Fruit fly (Drosophila melanogaster): Measurements from ENCODE around the gene AsnS.
A peak's percentile ranks its signal among the peaks of the same experiment; 100 is the strongest.

AsnS gene

DNA sequence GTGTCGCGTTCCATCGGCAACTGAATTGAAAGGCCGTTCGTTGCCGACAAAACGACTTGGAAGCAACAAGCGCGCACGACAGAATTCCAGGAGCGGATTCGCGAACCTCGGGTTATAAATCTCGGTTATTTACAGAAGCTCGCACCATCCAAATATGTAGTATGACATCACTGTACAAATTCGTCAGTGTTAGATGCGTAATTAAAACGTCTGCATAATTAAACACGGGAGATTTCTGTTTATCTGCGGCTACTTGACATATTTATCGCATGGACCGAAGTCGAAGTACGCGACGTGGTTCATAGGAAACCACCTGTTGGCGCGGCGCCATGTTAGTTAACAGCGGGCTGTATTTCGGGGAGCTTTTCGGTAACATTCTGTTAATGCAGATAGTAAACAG, 1.0 kb upstream of the AsnS start, which contains the start of gene Ac78C (continued):
- TF ChIP-seq danr (GFP tag; IDR thresholded peaks at IDR 0.05): peak; percentile 69
- peak; percentile 78 for TF ChIP-seq H15 (GFP tag; IDR thresholded peaks at IDR 0.05)
- TF ChIP-seq CG16863 (GFP tag; optimal IDR thresholded peaks at IDR 0.05): peak; percentile 83
- peak; percentile 90 for TF ChIP-seq ERR (GFP tag; optimal IDR thresholded peaks at IDR 0.05)
- TF ChIP-seq CG13624 (GFP tag; optimal IDR thresholded peaks at IDR 0.05): peak; percentile 96
- TF ChIP-seq CG13775 (GFP tag; optimal IDR thresholded peaks at IDR 0.05): peak; percentile 51
- TF ChIP-seq CrebB (tag; optimal IDR thresholded peaks at IDR 0.05): peak; percentile 93
- peak; percentile 96 for TF ChIP-seq HmgZ (tag; optimal IDR thresholded peaks at IDR 0.05)
- TF ChIP-seq nerfin-1 (tag; optimal IDR thresholded peaks at IDR 0.05): no peak
- TF ChIP-seq dati (GFP tag; IDR thresholded peaks at IDR 0.05): no peak
- peak; percentile 65 for TF ChIP-seq HmgD (GFP tag; optimal IDR thresholded peaks at IDR 0.05)
- peak; percentile 79 for TF ChIP-seq bcd (GFP tag; optimal IDR thresholded peaks at IDR 0.05)
- peak; percentile 54 for TF ChIP-seq CG30431 (GFP tag; optimal IDR thresholded peaks at IDR 0.05)
- TF ChIP-seq CG11456 (GFP tag; IDR thresholded peaks at IDR 0.05): peak; percentile 92
- TF ChIP-seq CG1529 (GFP tag; optimal IDR thresholded peaks at IDR 0.05): peak; percentile 46
- TF ChIP-seq Dp (GFP tag; optimal IDR thresholded peaks at IDR 0.05): peak; percentile 6
- TF ChIP-seq bab2 (GFP tag; optimal IDR thresholded peaks at IDR 0.05): peak; percentile 90
- TF ChIP-seq CG13424 (tag; optimal IDR thresholded peaks at IDR 0.05): peak; percentile 87
- peak; percentile 90 for TF ChIP-seq Ada2b (GFP tag; IDR thresholded peaks at IDR 0.05)
- TF ChIP-seq Mes4 (GFP tag; optimal IDR thresholded peaks at IDR 0.05): peak; percentile 53
- peak; percentile 87 for TF ChIP-seq ash1 (GFP tag; optimal IDR thresholded peaks at IDR 0.05)
- peak; percentile 57; the same call in 1 of the 3 replicates for TF ChIP-seq CG17361 (GFP tag; IDR thresholded peaks at IDR 0.05)
- TF ChIP-seq CG18619 (GFP tag; optimal IDR thresholded peaks at IDR 0.05): peak; percentile 77
- no peak for TF ChIP-seq hth (optimal IDR thresholded peaks at IDR 0.05)
- peak; percentile 67; the same call in 1 of the 2 replicates for TF ChIP-seq CG4404 (GFP tag; IDR thresholded peaks at IDR 0.05)
- TF ChIP-seq Antp (GFP tag; optimal IDR thresholded peaks at IDR 0.05): peak; percentile 95
- TF ChIP-seq dysf (GFP tag; IDR thresholded peaks at IDR 0.05): peak; percentile 92
- TF ChIP-seq Hmx (GFP tag; optimal IDR thresholded peaks at IDR 0.05): peak; percentile 46
- peak; percentile 59; the same call in 2 of the 3 replicates for TF ChIP-seq Opbp (GFP tag; IDR thresholded peaks at IDR 0.05; ENCODE audit: partially characterized antibody)
- no peak for TF ChIP-seq Stat92E (GFP tag; optimal IDR thresholded peaks at IDR 0.05)
- peak; percentile 79 for TF ChIP-seq Atf-2 (GFP tag; optimal IDR thresholded peaks at IDR 0.05)
- peak; percentile 86 for TF ChIP-seq CG1233 (GFP tag; optimal IDR thresholded peaks at IDR 0.05)
- TF ChIP-seq CG13123 (GFP tag; optimal IDR thresholded peaks at IDR 0.05): peak; percentile 47
- no peak for TF ChIP-seq Trl (optimal IDR thresholded peaks at IDR 0.05)
- peak; percentile 89 for TF ChIP-seq Trl (GFP tag; optimal IDR thresholded peaks at IDR 0.05)
- TF ChIP-seq CG7963 (GFP tag; IDR thresholded peaks at IDR 0.05; ENCODE audit: partially characterized antibody): no peak
- no peak for TF ChIP-seq CG10267 (tag; optimal IDR thresholded peaks at IDR 0.05)
- TF ChIP-seq CG2116 (GFP tag; optimal IDR thresholded peaks at IDR 0.05): no peak
- TF ChIP-seq dmrt99B (tag; optimal IDR thresholded peaks at IDR 0.05): peak; percentile 84
- TF ChIP-seq CG43689 (GFP tag; IDR thresholded peaks at IDR 0.05): no peak
- TF ChIP-seq CG8924 (tag; optimal IDR thresholded peaks at IDR 0.05): no peak
- no peak for TF ChIP-seq stwl (tag; optimal IDR thresholded peaks at IDR 0.05)
- TF ChIP-seq Ets97D (GFP tag; optimal IDR thresholded peaks at IDR 0.05): peak; percentile 69
- TF ChIP-seq CG12219 (GFP tag; optimal IDR thresholded peaks at IDR 0.05): peak; percentile 82
- peak; percentile 80 for TF ChIP-seq D19B (GFP tag; optimal IDR thresholded peaks at IDR 0.05)
- TF ChIP-seq fd102C (GFP tag; optimal IDR thresholded peaks at IDR 0.05): no peak
- no peak for TF ChIP-seq CG4360 (GFP tag; IDR thresholded peaks at IDR 0.05)
- TF ChIP-seq CG8388 (GFP tag; optimal IDR thresholded peaks at IDR 0.05): peak; percentile 62
- no peak for TF ChIP-seq trem (tag; optimal IDR thresholded peaks at IDR 0.05)
- TF ChIP-seq kah (GFP tag; optimal IDR thresholded peaks at IDR 0.05): peak; percentile 99
- TF ChIP-seq yki (optimal IDR thresholded peaks at IDR 0.05): no peak
- peak; percentile 93 for TF ChIP-seq NfI (GFP tag; optimal IDR thresholded peaks at IDR 0.05)
